Worm (Caenorhabditis elegans) whole organism, young adult: ENCODE data around the gene K08B12.3.

Experiments used
- F22D6.2 ChIP-seq: sonication (generic microtip); optimal IDR thresholded peaks from 2 replicates; lab custom pipeline; 2016; ENCODE audit warnings: mild to moderate bottlenecking, missing genetic modification characterization, missing compliant biosample characterization
- F23B12.7 ChIP-seq: sonication (generic microtip); optimal IDR thresholded peaks from 2 replicates; lab custom pipeline; 2017; ENCODE audit warnings: missing genetic modification characterization, mild to moderate bottlenecking, missing compliant biosample characterization, antibody characterized with exemption, moderate library complexity; ENCODE audit not compliant: insufficient read depth
- F57A8.1 ChIP-seq: fragments of 200-800 bp; sonication (Bioruptor generic); optimal IDR thresholded peaks from 2 replicates; lab custom pipeline; 2018; ENCODE audit warnings: mild to moderate bottlenecking, missing genetic modification characterization, moderate library complexity, missing compliant biosample characterization
- K11D2.4 ChIP-seq: fragments of 200-800 bp; sonication (Bioruptor generic); IDR thresholded peaks from 2 replicates; pipeline ENCODE4 v1.3.6; 2022; ENCODE audit warnings: missing genetic modification reagents, missing genetic modification characterization, missing compliant biosample characterization
- K12H6.12 ChIP-seq: fragments of 200-800 bp; sonication (Bioruptor generic); optimal IDR thresholded peaks from 2 replicates; lab custom pipeline; 2018; ENCODE audit warnings: mild to moderate bottlenecking, missing genetic modification characterization, missing compliant biosample characterization
- Y56A3A.18 ChIP-seq: fragments of 200-800 bp; sonication (Bioruptor generic); IDR thresholded peaks from 2 replicates; pipeline ENCODE4 v1.3.6; 2022; ENCODE audit warnings: missing genetic modification reagents, missing genetic modification characterization, missing compliant biosample characterization
- Y79H2A.3 ChIP-seq: fragments of 200-800 bp; sonication (Bioruptor generic); conservative IDR thresholded peaks from 2 replicates; pipeline ENCODE4 v1.3.6; 2022; ENCODE audit warnings: missing genetic modification reagents, missing genetic modification characterization, missing compliant biosample characterization
- akir-1 ChIP-seq: fragments of 200-800 bp; sonication (Bioruptor generic); optimal IDR thresholded peaks from 2 replicates; lab custom pipeline; 2018; ENCODE audit warnings: mild to moderate bottlenecking, missing genetic modification characterization, moderate library complexity, missing compliant biosample characterization
- atf-7 ChIP-seq: sonication (generic microtip); optimal IDR thresholded peaks from 2 replicates; lab custom pipeline; 2017; ENCODE audit warnings: mild to moderate bottlenecking, missing genetic modification characterization, missing compliant biosample characterization
- bed-2 ChIP-seq: fragments of 200-800 bp; sonication (Bioruptor generic); IDR thresholded peaks from 2 replicates; pipeline ENCODE4 v1.3.6; 2022; ENCODE audit warnings: missing genetic modification reagents, missing genetic modification characterization, missing compliant biosample characterization
- cebp-1 ChIP-seq, 2 experiments: fragments of 200-800 bp in 1 of 2; sonication (Bioruptor generic) in 1 of 2; sonication (generic microtip) in 1 of 2; IDR thresholded peaks in 1 of 2; optimal IDR thresholded peaks in 1 of 2; 2 replicates each; pipeline versions ENCODE4 v1.3.6 to Lab custom; 2017 to 2022; ENCODE audit warnings: missing compliant biosample characterization in 2 of 2, missing genetic modification characterization in 2 of 2, mild to moderate bottlenecking in 1 of 2, missing genetic modification reagents in 1 of 2, moderate library complexity in 1 of 2
- chd-7 ChIP-seq: sonication (generic microtip); optimal IDR thresholded peaks from 2 replicates; lab custom pipeline; 2016; ENCODE audit warnings: mild to moderate bottlenecking, missing genetic modification characterization, moderate library complexity, missing compliant biosample characterization
- dox-1 ChIP-seq: fragments of 200-800 bp; sonication (Bioruptor generic); IDR thresholded peaks from 2 replicates; pipeline ENCODE4 v1.3.6; 2022; ENCODE audit warnings: missing genetic modification reagents, missing genetic modification characterization, missing compliant biosample characterization
- ets-4 ChIP-seq: fragments of 200-800 bp; sonication (Bioruptor generic); optimal IDR thresholded peaks from 2 replicates; lab custom pipeline; 2018; ENCODE audit warnings: mild to moderate bottlenecking, missing genetic modification characterization, missing compliant biosample characterization
- fkh-3 ChIP-seq: sonication (generic microtip); optimal IDR thresholded peaks from 2 replicates; lab custom pipeline; 2016; ENCODE audit warnings: mild to moderate bottlenecking, missing genetic modification characterization, missing compliant biosample characterization
- gei-17 ChIP-seq: fragments of 200-800 bp; sonication (Bioruptor generic); optimal IDR thresholded peaks from 2 replicates; lab custom pipeline; 2018; ENCODE audit warnings: mild to moderate bottlenecking, missing genetic modification characterization, missing compliant biosample characterization
- him-1 ChIP-seq: sonication (generic microtip); optimal IDR thresholded peaks from 2 replicates; lab custom pipeline; 2016; ENCODE audit warnings: missing genotype, missing genetic modification reagents, missing genetic modification characterization, missing compliant biosample characterization
- hmg-1.2 ChIP-seq: fragments of 200-800 bp; sonication (Bioruptor generic); IDR thresholded peaks from 2 replicates; pipeline ENCODE4 v1.3.6; 2022; ENCODE audit warnings: missing genetic modification reagents, missing genetic modification characterization, missing compliant biosample characterization
- lag-1 ChIP-seq: fragments of 200-800 bp; sonication (Bioruptor generic); IDR thresholded peaks from 2 replicates; pipeline ENCODE4 v1.3.6; 2022; ENCODE audit warnings: missing genetic modification reagents, missing genetic modification characterization, missing compliant biosample characterization
- lin-35 ChIP-seq, 3 experiments: fragments of 150-350 bp in 2 of 3; sonication (generic microtip) in 1 of 3; optimal IDR thresholded peaks; 2 replicates each; lab custom pipeline; 2014 to 2018; ENCODE audit warnings: missing biosample characterization in 3 of 3, missing genetic modification characterization in 3 of 3, missing genetic modification reagents in 3 of 3
- lin-40 ChIP-seq: sonication (generic microtip); optimal IDR thresholded peaks from 2 replicates; lab custom pipeline; 2016; ENCODE audit warnings: missing genetic modification characterization, mild to moderate bottlenecking, missing compliant biosample characterization, missing genotype, missing genetic modification reagents
- lin-54 ChIP-seq: fragments of 200-800 bp; sonication (Bioruptor generic); optimal IDR thresholded peaks from 2 replicates; lab custom pipeline; 2018; ENCODE audit warnings: mild to moderate bottlenecking, missing genetic modification characterization, missing compliant biosample characterization
- lir-1 ChIP-seq: fragments of 200-800 bp; sonication (Bioruptor generic); conservative IDR thresholded peaks from 2 replicates; pipeline ENCODE4 v1.3.6; 2022; ENCODE audit warnings: missing genetic modification reagents, missing genetic modification characterization, missing compliant biosample characterization
- madf-10 ChIP-seq: sonication (generic microtip); optimal IDR thresholded peaks from 2 replicates; lab custom pipeline; 2016; ENCODE audit warnings: mild to moderate bottlenecking, missing genetic modification characterization, missing compliant biosample characterization
- madf-3 ChIP-seq: fragments of 200-800 bp; sonication (Bioruptor generic); IDR thresholded peaks from 2 replicates; pipeline ENCODE4 v1.3.6; 2022; ENCODE audit warnings: missing genetic modification reagents, missing genetic modification characterization, missing compliant biosample characterization
- nfya-1 ChIP-seq: sonication (generic microtip); optimal IDR thresholded peaks from 2 replicates; lab custom pipeline; 2017; ENCODE audit warnings: antibody characterized with exemption, missing compliant biosample characterization, missing genetic modification characterization, borderline replicate concordance; ENCODE audit not compliant: insufficient read depth
- nfyb-1 ChIP-seq: fragments of 200-800 bp; sonication (Bioruptor generic); IDR thresholded peaks from 2 replicates; pipeline ENCODE4 v1.3.6; 2022; ENCODE audit warnings: missing genetic modification reagents, missing genetic modification characterization, missing compliant biosample characterization
- nhr-120 ChIP-seq: fragments of 200-800 bp; sonication (Bioruptor generic); IDR thresholded peaks from 2 replicates; pipeline ENCODE4 v1.3.6; 2022; ENCODE audit warnings: missing genetic modification characterization, missing compliant biosample characterization
- nhr-179 ChIP-seq: sonication (generic microtip); optimal IDR thresholded peaks from 2 replicates; lab custom pipeline; 2016; ENCODE audit warnings: mild to moderate bottlenecking, missing genetic modification characterization, missing compliant biosample characterization
- nhr-80 ChIP-seq: sonication (generic microtip); optimal IDR thresholded peaks from 2 replicates; lab custom pipeline; 2016; ENCODE audit warnings: missing genetic modification characterization, missing compliant biosample characterization
- pha-4 ChIP-seq: fragments of 150-350 bp; sonication (generic microtip); optimal IDR thresholded peaks from 2 replicates; lab custom pipeline; 2014; ENCODE audit warnings: missing biosample characterization, missing genetic modification reagents, missing genetic modification characterization
- sea-2 ChIP-seq: fragments of 200-800 bp; sonication (Bioruptor generic); IDR thresholded peaks from 2 replicates; pipeline ENCODE4 v1.3.6; 2022; ENCODE audit warnings: missing genetic modification characterization, missing compliant biosample characterization
- snpc-1.3 ChIP-seq: sonication (generic microtip); optimal IDR thresholded peaks from 2 replicates; lab custom pipeline; 2017; ENCODE audit warnings: missing genetic modification characterization, mild to moderate bottlenecking, missing compliant biosample characterization, antibody characterized with exemption, moderate library complexity, missing genotype, missing genetic modification reagents; ENCODE audit not compliant: insufficient read depth
- snpc-4 ChIP-seq, 5 experiments: fragments of 150-350 bp in 1 of 5; sonication (generic microtip) in 4 of 5; optimal IDR thresholded peaks; 2 replicates each; lab custom pipeline; 2014 to 2018; ENCODE audit warnings: missing genetic modification characterization in 5 of 5, missing biosample characterization in 3 of 5, antibody characterized with exemption in 2 of 5, mild to moderate bottlenecking in 2 of 5, missing compliant biosample characterization in 2 of 5, missing genotype in 2 of 5, moderate library complexity in 2 of 5, missing genetic modification reagents in 1 of 5
- tbp1 ChIP-seq: fragments of 200-800 bp; sonication (Bioruptor generic); optimal IDR thresholded peaks from 2 replicates; lab custom pipeline; 2018; ENCODE audit warnings: mild to moderate bottlenecking, missing genetic modification characterization, missing compliant biosample characterization
- zfh-2 ChIP-seq: fragments of 200-800 bp; sonication (Bioruptor generic); conservative IDR thresholded peaks from 2 replicates; pipeline ENCODE4 v1.3.6; 2022; ENCODE audit warnings: missing genetic modification reagents, missing genetic modification characterization, missing compliant biosample characterization
- zim-3 ChIP-seq: sonication (generic microtip); optimal IDR thresholded peaks from 2 replicates; lab custom pipeline; 2017; ENCODE audit warnings: mild to moderate bottlenecking, missing genetic modification characterization, moderate library complexity, missing compliant biosample characterization
- ztf-18 ChIP-seq: sonication (generic microtip); optimal IDR thresholded peaks from 2 replicates; lab custom pipeline; 2016; ENCODE audit warnings: missing genotype, mild to moderate bottlenecking, missing genetic modification characterization, missing compliant biosample characterization
- ztf-22 ChIP-seq: fragments of 200-800 bp; sonication (Bioruptor generic); optimal IDR thresholded peaks from 2 replicates; lab custom pipeline; 2018; ENCODE audit warnings: mild to moderate bottlenecking, missing genetic modification characterization, moderate library complexity, missing compliant biosample characterization

K08B12.3 gene

ce11 chrV:6240735-6241134 is 5.8 kb downstream of the K08B12.3 start (continued):
- TF ChIP-seq F22D6.2 (no peak), tbp1 (GFP tag; lab: Kevin White, UChicago) (peak; percentile 25), Y79H2A.3 (no peak), lin-40 (tag; lab: Kevin White, UChicago) (peak; percentile 48), nhr-179 (tag; lab: Kevin White, UChicago) (no peak), sea-2 (no peak), nhr-120 (GFP tag; lab: Robert Waterston, UW) (no peak), K11D2.4 (no peak), K12H6.12 (tag; lab: Kevin White, UChicago) (no peak), snpc-1.3 (tag; lab: Kevin White, UChicago) (no peak), bed-2 (GFP tag; lab: Robert Waterston, UW) (no peak), nfya-1 (tag; lab: Kevin White, UChicago) (no peak), madf-3 (no peak), pha-4 (peak; percentile 88), zim-3 (tag; lab: Kevin White, UChicago) (no peak), ets-4 (GFP tag; lab: Kevin White, UChicago) (no peak), F57A8.1 (GFP tag; lab: Kevin White, UChicago) (no peak), madf-10 (tag; lab: Kevin White, UChicago) (peak; percentile 21), F23B12.7 (no peak), snpc-4 (GFP tag; optimal IDR thresholded peaks at IDR 0.05; lab: Kevin White, UChicago) (no peak), snpc-4 (tag; optimal IDR thresholded peaks at IDR 0.05; lab: Kevin White, UChicago) (no peak), lag-1 (no peak), fkh-3 (no peak), Y56A3A.18 (GFP tag; lab: Robert Waterston, UW) (no peak), gei-17 (GFP tag; lab: Kevin White, UChicago) (no peak), ztf-18 (tag; lab: Kevin White, UChicago) (no peak), lir-1 (GFP tag; lab: Robert Waterston, UW) (no peak)
- TF ChIP-seq, all 124 proteins: peak for 14

- TF ChIP-seq akir-1 (GFP tag; lab: Kevin White, UChicago) (no peak), nfyb-1 (GFP tag; lab: Robert Waterston, UW) (0 out of 2 replicates have a peak, but pooled peaks have one; percentile 55), nhr-179 (tag; lab: Kevin White, UChicago) (no peak), nhr-80 (tag; lab: Kevin White, UChicago) (peak; percentile 93), lin-35 (GFP tag; optimal IDR thresholded peaks at IDR 0.05; lab: Kevin White, UChicago) (no peak), zfh-2 (0 out of 2 replicates have a peak, but pooled peaks have one; percentile 11), atf-7 (tag; lab: Kevin White, UChicago) (peak; percentile 46), ztf-22 (GFP tag; lab: Kevin White, UChicago) (peak; percentile 76), cebp-1 (GFP tag; IDR thresholded peaks at IDR 0.05; lab: Robert Waterston, UW) (no peak), cebp-1 (tag; optimal IDR thresholded peaks at IDR 0.05; lab: Kevin White, UChicago) (peak; percentile 47), him-1 (tag; lab: Kevin White, UChicago) (no peak), hmg-1.2 (GFP tag; lab: Robert Waterston, UW) (0 out of 2 replicates have a peak, but pooled peaks have one; percentile 7), lin-54 (GFP tag; lab: Kevin White, UChicago) (peak; percentile 17), tbp1 (GFP tag; lab: Kevin White, UChicago) (peak; percentile 7), snpc-4 (GFP tag; optimal IDR thresholded peaks at IDR 0.05; lab: Kevin White, UChicago) (no peak), snpc-4 (tag; optimal IDR thresholded peaks at IDR 0.05; lab: Kevin White, UChicago) (peak in 1 of 4 experiments; percentile 2), madf-10 (tag; lab: Kevin White, UChicago) (peak; percentile 46), dox-1 (GFP tag; lab: Robert Waterston, UW) (peak; percentile 33; the same call in 1 of the 2 replicates), chd-7 (tag; lab: Kevin White, UChicago) (peak; percentile 4), lin-40 (tag; lab: Kevin White, UChicago) (peak; percentile 13)
Observed at ce11 chrV:6243260-6243659, 8.3 kb downstream of the K08B12.3 start.
